Worm (Caenorhabditis elegans) whole organism, late embryonic: ENCODE measurements around the gene F20G2.6.
A peak's percentile ranks its signal among the peaks of the same experiment; 100 is the strongest.

Source experiments
- C08G9.2 ChIP-seq: sonication (generic microtip); optimal IDR thresholded peaks from 2 replicates; lab custom pipeline; 2016; ENCODE audit warnings: mild to moderate bottlenecking, missing genetic modification characterization, moderate library complexity, missing compliant biosample characterization
- F13H6.1 ChIP-seq: sonication (generic microtip); optimal IDR thresholded peaks from 2 replicates; lab custom pipeline; 2016; ENCODE audit warnings: missing genetic modification characterization, missing compliant biosample characterization
- K02D7.2 ChIP-seq: sonication (generic microtip); optimal IDR thresholded peaks from 2 replicates; lab custom pipeline; 2017; ENCODE audit warnings: mild to moderate bottlenecking, missing genetic modification characterization, missing compliant biosample characterization
- T23F11.4 ChIP-seq: fragments of 200-800 bp; sonication (Bioruptor generic); optimal IDR thresholded peaks from 2 replicates; lab custom pipeline; 2018; ENCODE audit warnings: mild to moderate bottlenecking, missing genetic modification characterization, missing compliant biosample characterization
- Y22D7AL.16 ChIP-seq: sonication (generic microtip); optimal IDR thresholded peaks from 2 replicates; lab custom pipeline; 2016; ENCODE audit warnings: missing genetic modification characterization, missing compliant biosample characterization
- ama-1 ChIP-seq: fragments of 150-350 bp; optimal IDR thresholded peaks from 2 replicates; lab custom pipeline; 2014
- ceh-18 ChIP-seq: sonication (generic microtip); optimal IDR thresholded peaks from 2 replicates; lab custom pipeline; 2016; ENCODE audit warnings: missing genetic modification characterization, missing compliant biosample characterization
- ceh-19 ChIP-seq: fragments of 200-800 bp; sonication (Bioruptor generic); optimal IDR thresholded peaks from 2 replicates; lab custom pipeline; 2018; ENCODE audit warnings: mild to moderate bottlenecking, missing genetic modification characterization, missing compliant biosample characterization
- ceh-2 ChIP-seq: sonication (generic microtip); optimal IDR thresholded peaks from 2 replicates; lab custom pipeline; 2016; ENCODE audit warnings: missing genotype, missing genetic modification characterization, missing compliant biosample characterization
- ceh-22 ChIP-seq: sonication (generic microtip); optimal IDR thresholded peaks from 2 replicates; lab custom pipeline; 2017; ENCODE audit warnings: missing biosample characterization, missing genetic modification characterization
- ceh-31 ChIP-seq: sonication (generic microtip); optimal IDR thresholded peaks from 2 replicates; lab custom pipeline; 2016; ENCODE audit warnings: missing genetic modification characterization, missing compliant biosample characterization
- ceh-45 ChIP-seq: fragments of 200-800 bp; sonication (Bioruptor generic); IDR thresholded peaks from 2 replicates; pipeline ENCODE4 v1.3.6; 2022; ENCODE audit warnings: missing genetic modification reagents, missing genetic modification characterization, missing compliant biosample characterization
- ceh-48 ChIP-seq: sonication (generic microtip); optimal IDR thresholded peaks from 2 replicates; lab custom pipeline; 2016; ENCODE audit warnings: missing genetic modification characterization, inconsistent platforms, missing compliant biosample characterization
- che-1 ChIP-seq: sonication (generic microtip); optimal IDR thresholded peaks from 2 replicates; lab custom pipeline; 2016; ENCODE audit warnings: mild to moderate bottlenecking, missing genetic modification characterization, missing compliant biosample characterization
- dve-1 ChIP-seq: sonication (generic microtip); optimal IDR thresholded peaks from 2 replicates; lab custom pipeline; 2017; ENCODE audit warnings: antibody characterized with exemption, mild to moderate bottlenecking, missing genetic modification characterization, missing compliant biosample characterization
- elt-4 ChIP-seq: sonication (generic microtip); optimal IDR thresholded peaks from 2 replicates; lab custom pipeline; 2016; ENCODE audit warnings: missing genetic modification characterization, missing compliant biosample characterization
- ets-4 ChIP-seq: sonication (generic microtip); optimal IDR thresholded peaks from 2 replicates; lab custom pipeline; 2016; ENCODE audit warnings: missing genetic modification characterization, missing compliant biosample characterization
- eyg-1 ChIP-seq: sonication (generic microtip); optimal IDR thresholded peaks from 2 replicates; lab custom pipeline; 2016; ENCODE audit warnings: missing genotype, missing genetic modification characterization, missing compliant biosample characterization
- fkh-10 ChIP-seq: fragments of 150-350 bp; optimal IDR thresholded peaks from 2 replicates; lab custom pipeline; 2014; ENCODE audit warnings: missing biosample characterization, missing genetic modification reagents, missing genetic modification characterization
- fkh-6 ChIP-seq: sonication (generic microtip); optimal IDR thresholded peaks from 2 replicates; lab custom pipeline; 2016; ENCODE audit warnings: missing genetic modification characterization, missing compliant biosample characterization
- gmeb-2 ChIP-seq: sonication (generic microtip); optimal IDR thresholded peaks from 2 replicates; lab custom pipeline; 2016; ENCODE audit warnings: missing genetic modification characterization, inconsistent platforms, missing compliant biosample characterization
- hlh-15 ChIP-seq: sonication (generic microtip); optimal IDR thresholded peaks from 2 replicates; lab custom pipeline; 2016; ENCODE audit warnings: missing genetic modification characterization, missing compliant biosample characterization
- hlh-6 ChIP-seq: sonication (generic microtip); optimal IDR thresholded peaks from 2 replicates; lab custom pipeline; 2016; ENCODE audit warnings: missing genotype, missing genetic modification characterization, missing compliant biosample characterization
- hlh-8 ChIP-seq: sonication (generic microtip); optimal IDR thresholded peaks from 2 replicates; lab custom pipeline; 2016; ENCODE audit warnings: missing genotype, missing genetic modification characterization, missing compliant biosample characterization
- mec-3 ChIP-seq: sonication (generic microtip); optimal IDR thresholded peaks from 2 replicates; lab custom pipeline; 2016; ENCODE audit warnings: borderline replicate concordance, missing genetic modification characterization, missing compliant biosample characterization
- nhr-11 ChIP-seq: fragments of 150-350 bp; optimal IDR thresholded peaks from 2 replicates; lab custom pipeline; 2014; ENCODE audit warnings: missing biosample characterization, missing genetic modification characterization
- pag-3 ChIP-seq: sonication (generic microtip); optimal IDR thresholded peaks from 2 replicates; lab custom pipeline; 2016; ENCODE audit warnings: missing compliant biosample characterization, missing genetic modification characterization, borderline replicate concordance
- pha-2 ChIP-seq: sonication (generic microtip); optimal IDR thresholded peaks from 2 replicates; lab custom pipeline; 2017; ENCODE audit warnings: mild to moderate bottlenecking, missing genetic modification characterization, missing compliant biosample characterization
- pha-4 ChIP-seq: fragments of 150-350 bp; optimal IDR thresholded peaks from 2 replicates; lab custom pipeline; 2018; ENCODE audit warnings: missing biosample characterization, missing genetic modification reagents, missing genetic modification characterization
- ref-2 ChIP-seq: sonication (generic microtip); optimal IDR thresholded peaks from 2 replicates; lab custom pipeline; 2016; ENCODE audit warnings: missing genetic modification characterization, missing compliant biosample characterization
- sdc-2 ChIP-seq: sonication (generic microtip); optimal IDR thresholded peaks from 2 replicates; lab custom pipeline; 2016; ENCODE audit warnings: missing genotype, missing genetic modification characterization, missing compliant biosample characterization
- syd-9 ChIP-seq: sonication (generic microtip); optimal IDR thresholded peaks from 2 replicates; lab custom pipeline; 2016; ENCODE audit warnings: mild to moderate bottlenecking, missing genetic modification characterization, moderate library complexity, missing compliant biosample characterization
- tbx-2 ChIP-seq: sonication (generic microtip); optimal IDR thresholded peaks from 2 replicates; lab custom pipeline; 2016; ENCODE audit warnings: missing genetic modification characterization, missing compliant biosample characterization
- tbx-7 ChIP-seq: sonication (generic microtip); optimal IDR thresholded peaks from 2 replicates; lab custom pipeline; 2016; ENCODE audit warnings: missing genotype, missing genetic modification characterization, missing compliant biosample characterization
- unc-42 ChIP-seq: sonication (generic microtip); optimal IDR thresholded peaks from 2 replicates; lab custom pipeline; 2016; ENCODE audit warnings: missing genotype, missing genetic modification characterization, missing compliant biosample characterization
- unc-55 ChIP-seq: sonication (generic microtip); optimal IDR thresholded peaks from 2 replicates; lab custom pipeline; 2017; ENCODE audit warnings: missing biosample characterization, missing genetic modification reagents, missing genetic modification characterization
- zip-5 ChIP-seq: sonication (generic microtip); optimal IDR thresholded peaks from 2 replicates; lab custom pipeline; 2016; ENCODE audit warnings: missing genetic modification characterization, missing compliant biosample characterization
- ztf-16 ChIP-seq: sonication (generic microtip); optimal IDR thresholded peaks from 2 replicates; lab custom pipeline; 2017; ENCODE audit warnings: missing genetic modification characterization, missing compliant biosample characterization

F20G2.6 gene

ce11 chrV:13756359-13757091 lies 6.4 kb upstream of the F20G2.6 start, which contains the start of gene F20G2.2:
Gene F20G2.2 (minus strand): TSS chrV:13756409.
- no peak for TF ChIP-seq ceh-45
- TF ChIP-seq eyg-1 (tag; lab: Kevin White, UChicago), result no peak
- TF ChIP-seq tbx-2 (tag; lab: Kevin White, UChicago), result no peak
- TF ChIP-seq zip-5, result no peak
- TF ChIP-seq che-1, result no peak
- no peak for TF ChIP-seq hlh-8 (tag; lab: Kevin White, UChicago)
- TF ChIP-seq sdc-2 (tag; lab: Kevin White, UChicago), result no peak
- no peak for TF ChIP-seq Y22D7AL.16 (tag; lab: Kevin White, UChicago)
- no peak for TF ChIP-seq fkh-6 (tag; lab: Kevin White, UChicago)
- TF ChIP-seq ceh-31, result no peak
- no peak for TF ChIP-seq ceh-22
- no peak for TF ChIP-seq C08G9.2 (tag; lab: Kevin White, UChicago)
- no peak for TF ChIP-seq tbx-7 (tag; lab: Kevin White, UChicago)
- no peak for TF ChIP-seq unc-55
- TF ChIP-seq ceh-19 (GFP tag; lab: Kevin White, UChicago), result no peak
- no peak for TF ChIP-seq gmeb-2
- TF ChIP-seq, all 69 proteins: peak for 0

DNA sequence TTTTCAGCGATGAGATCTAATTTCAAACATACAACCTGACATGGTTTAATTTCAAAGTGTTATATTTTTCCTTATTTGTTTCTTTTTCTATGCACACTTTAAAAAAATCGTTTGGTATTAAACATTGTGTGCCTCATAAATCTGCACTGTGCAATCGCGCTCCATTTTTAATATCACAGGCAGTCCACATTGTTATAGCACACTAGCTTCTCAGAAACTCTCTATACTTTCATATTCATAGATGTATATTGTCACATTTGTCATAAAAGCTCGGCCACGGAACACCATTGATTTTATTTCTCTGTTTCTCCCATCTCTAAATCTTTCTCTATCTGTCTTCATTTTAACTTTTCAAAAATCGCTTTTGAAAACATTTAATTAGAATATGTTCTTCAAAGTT lies 5.5 kb upstream of the F20G2.6 start:
- TF ChIP-seq hlh-6 (tag; lab: Kevin White, UChicago) (no peak), unc-55 (peak; percentile 9), ceh-48 (tag; lab: Kevin White, UChicago) (peak; percentile 22), unc-42 (tag; lab: Kevin White, UChicago) (peak; percentile 11), ets-4 (no peak), syd-9 (tag; lab: Kevin White, UChicago) (no peak), ceh-18 (tag; lab: Kevin White, UChicago) (no peak), fkh-10 (no peak)

- TF ChIP-seq pag-3 (tag; lab: Kevin White, UChicago), result no peak
- no peak for TF ChIP-seq ceh-2 (tag; lab: Kevin White, UChicago)
- no peak for TF ChIP-seq T23F11.4
- no peak for TF ChIP-seq ceh-22
- no peak for TF ChIP-seq ztf-16 (tag; lab: Kevin White, UChicago)
- TF ChIP-seq pha-2, result no peak
- TF ChIP-seq dve-1 (tag; lab: Kevin White, UChicago), result no peak
- TF ChIP-seq nhr-11 (tag; lab: Kevin White, UChicago), result no peak
- no peak for TF ChIP-seq elt-4 (tag; lab: Kevin White, UChicago)
- no peak for TF ChIP-seq che-1
- no peak for TF ChIP-seq mec-3
- no peak for TF ChIP-seq K02D7.2 (tag; lab: Kevin White, UChicago)
- TF ChIP-seq ceh-18 (tag; lab: Kevin White, UChicago), result no peak
- no peak for TF ChIP-seq eyg-1 (tag; lab: Kevin White, UChicago)
- no peak for TF ChIP-seq ama-1
- no peak for TF ChIP-seq F13H6.1 (tag; lab: Kevin White, UChicago)
- TF ChIP-seq hlh-15 (tag; lab: Kevin White, UChicago), result no peak
Measured at ce11 chrV:13763723-13764122, 846 bp downstream of the F20G2.6 start.

DNA sequence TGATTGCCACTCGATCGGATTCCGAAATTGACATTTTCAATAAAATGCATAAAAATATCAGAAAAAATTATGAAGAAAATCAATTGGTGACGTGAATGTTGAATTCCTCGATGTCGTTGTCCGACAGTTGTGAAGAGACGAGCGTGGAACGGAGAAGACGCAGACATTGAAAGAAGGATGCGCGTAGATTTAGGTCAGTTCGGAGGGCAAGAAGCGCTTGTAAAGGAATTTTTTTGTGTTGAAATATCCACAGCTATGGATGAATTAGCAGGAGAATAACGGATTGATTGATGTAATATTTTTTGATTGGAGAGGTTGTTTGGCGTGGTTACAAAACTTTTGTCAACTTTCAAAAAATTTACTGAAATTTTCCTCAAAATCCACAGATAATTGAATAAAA lies 5.5 kb downstream of the F20G2.6 start, which contains the start of gene F20G2.3:
Gene F20G2.3 (minus strand): TSS at position 101 of the 400 bp plus-strand sequence.
- TF ChIP-seq ref-2 (tag; lab: Kevin White, UChicago), result no peak
- TF ChIP-seq pha-4 (tag; lab: Kevin White, UChicago), result no peak
